Fruit fly (Drosophila melanogaster): ENCODE data around the gene timeout.
A peak's percentile ranks its signal among the peaks of the same experiment; 100 is the strongest.

Gene timeout

dm6 chr3R:13051942-13052693 is 36.3 kb upstream of the timeout start, which contains the start of gene pic:
TSS of gene pic (plus strand) at chr3R:13052245.
- no peak for TF ChIP-seq pan (optimal IDR thresholded peaks at IDR 0.05)
- no peak for TF ChIP-seq Dfd (GFP tag; optimal IDR thresholded peaks at IDR 0.05)
- TF ChIP-seq Hr83 (GFP tag; optimal IDR thresholded peaks at IDR 0.05; ENCODE audit: poor library complexity, severe bottlenecking) = peak; percentile 74
- no peak for TF ChIP-seq lola (GFP tag; optimal IDR thresholded peaks at IDR 0.05)

DNA sequence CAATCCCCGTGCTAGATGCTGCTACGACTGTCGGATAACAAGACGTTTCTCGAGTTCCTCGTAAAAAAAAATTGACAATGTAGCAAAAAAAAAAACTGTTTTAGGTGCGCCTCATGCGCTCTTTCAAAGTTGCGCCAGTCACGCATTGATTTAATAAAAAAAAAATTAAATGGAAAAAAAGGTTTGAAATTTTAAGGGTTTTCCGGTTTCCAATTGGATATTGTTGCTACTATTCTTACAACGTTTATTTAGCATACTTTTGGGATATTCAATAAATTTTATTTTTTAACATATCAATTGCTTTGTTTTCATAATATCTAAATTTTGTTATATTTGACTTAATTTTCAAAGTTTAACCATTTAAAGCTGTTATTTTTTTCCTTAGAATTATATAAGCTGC is 31.9 kb upstream of the timeout start:
- TF ChIP-seq Dfd (GFP tag; optimal IDR thresholded peaks at IDR 0.05) (no peak), dmrt93B (GFP tag; optimal IDR thresholded peaks at IDR 0.05) (no peak), rgr (GFP tag; optimal IDR thresholded peaks at IDR 0.05) (no peak), Hr78 (GFP tag; optimal IDR thresholded peaks at IDR 0.05) (no peak), N (GFP tag; optimal IDR thresholded peaks at IDR 0.05) (no peak), Abd-B (GFP tag; optimal IDR thresholded peaks at IDR 0.05) (no peak), usp (GFP tag; optimal IDR thresholded peaks at IDR 0.05) (no peak), Hnf4 (GFP tag; optimal IDR thresholded peaks at IDR 0.05) (no peak), h (GFP tag; optimal IDR thresholded peaks at IDR 0.05) (no peak), OdsH (GFP tag; optimal IDR thresholded peaks at IDR 0.05) (no peak), Hr83 (GFP tag; optimal IDR thresholded peaks at IDR 0.05; ENCODE audit: poor library complexity, severe bottlenecking) (no peak), CG32264 (GFP tag; optimal IDR thresholded peaks at IDR 0.05) (no peak), dsf (GFP tag; optimal IDR thresholded peaks at IDR 0.05; ENCODE audit: borderline replicate concordance) (no peak), sv (GFP tag; optimal IDR thresholded peaks at IDR 0.05) (no peak), Myc (optimal IDR thresholded peaks at IDR 0.05) (no peak)

DNA sequence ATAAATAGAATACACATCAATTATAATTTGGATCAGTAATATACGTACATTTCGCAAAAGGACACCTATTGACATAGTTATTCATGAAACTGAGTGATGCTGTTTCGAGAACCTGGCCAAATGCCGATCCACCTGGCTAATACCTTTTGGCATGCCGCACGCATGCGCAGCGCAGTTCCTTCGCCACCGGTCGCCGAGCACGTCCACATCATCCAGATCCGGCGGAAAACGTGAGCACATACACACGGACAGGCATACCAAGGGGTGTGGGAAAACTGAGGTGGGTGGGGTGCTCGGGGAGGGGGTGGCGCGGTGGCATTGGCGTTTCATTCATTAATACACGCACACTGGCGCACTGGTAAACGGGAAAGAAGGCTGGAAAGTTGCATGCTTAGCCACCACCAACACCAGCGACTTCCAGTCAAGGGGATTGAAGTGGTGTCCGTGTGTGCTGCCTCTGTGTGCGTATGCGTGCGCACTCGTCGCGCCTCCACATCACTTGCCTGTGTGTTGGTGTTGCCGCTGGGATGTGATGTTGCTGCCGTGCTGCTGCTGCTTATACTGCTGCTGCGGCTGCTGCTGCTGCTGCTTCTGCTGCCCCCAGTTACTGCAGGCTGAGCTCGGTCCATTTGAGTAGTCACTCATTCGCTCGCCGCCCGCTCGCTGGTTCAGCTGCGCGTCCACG is 31.2 kb upstream of the timeout start, which contains the start of gene sim:
Gene sim (plus strand): TSS at position 635 of the 685 bp plus-strand sequence.
- TF ChIP-seq Myc (optimal IDR thresholded peaks at IDR 0.05) = no peak
- TF ChIP-seq pan (optimal IDR thresholded peaks at IDR 0.05) = no peak
- TF ChIP-seq OdsH (GFP tag; optimal IDR thresholded peaks at IDR 0.05) = no peak
- TF ChIP-seq sage (GFP tag; optimal IDR thresholded peaks at IDR 0.05) = no peak
- TF ChIP-seq sv (GFP tag; optimal IDR thresholded peaks at IDR 0.05) = no peak
- no peak for TF ChIP-seq Mio (GFP tag; optimal IDR thresholded peaks at IDR 0.05)

- no peak for TF ChIP-seq dl (GFP tag; optimal IDR thresholded peaks at IDR 0.05; ENCODE audit: insufficient read depth in 1 of 2, partially characterized antibody in 2 of 2)
- no peak for TF ChIP-seq h (GFP tag; optimal IDR thresholded peaks at IDR 0.05)
- TF ChIP-seq GATAd (GFP tag; optimal IDR thresholded peaks at IDR 0.05) = no peak
- TF ChIP-seq lola (GFP tag; optimal IDR thresholded peaks at IDR 0.05) = no peak
- no peak for TF ChIP-seq foxo (GFP tag; optimal IDR thresholded peaks at IDR 0.05)
- TF ChIP-seq pan (optimal IDR thresholded peaks at IDR 0.05) = no peak
- no peak for TF ChIP-seq fru (GFP tag; optimal IDR thresholded peaks at IDR 0.05)
- peak; percentile 53 for TF ChIP-seq Hr83 (GFP tag; optimal IDR thresholded peaks at IDR 0.05; ENCODE audit: poor library complexity, severe bottlenecking)
- TF ChIP-seq Vsx2 (GFP tag; optimal IDR thresholded peaks at IDR 0.05; ENCODE audit: partially characterized antibody) = peak; percentile 67
- peak; percentile 97 for TF ChIP-seq N (GFP tag; optimal IDR thresholded peaks at IDR 0.05)
- no peak for TF ChIP-seq Sp1 (GFP tag; optimal IDR thresholded peaks at IDR 0.05)
- peak; percentile 47 for TF ChIP-seq Jra (GFP tag; optimal IDR thresholded peaks at IDR 0.05)
- no peak for TF ChIP-seq ey (GFP tag; optimal IDR thresholded peaks at IDR 0.05)
- TF ChIP-seq usp (GFP tag; optimal IDR thresholded peaks at IDR 0.05) = no peak
- peak; percentile 14 for TF ChIP-seq woc (GFP tag; optimal IDR thresholded peaks at IDR 0.05)
- TF ChIP-seq Hnf4 (GFP tag; optimal IDR thresholded peaks at IDR 0.05) = no peak
- TF ChIP-seq CrebA (GFP tag; optimal IDR thresholded peaks at IDR 0.05; ENCODE audit: borderline replicate concordance) = no peak
- TF ChIP-seq Dif (GFP tag; optimal IDR thresholded peaks at IDR 0.05; ENCODE audit: partially characterized antibody) = peak; percentile 23
- no peak for TF ChIP-seq OdsH (GFP tag; optimal IDR thresholded peaks at IDR 0.05)
- TF ChIP-seq Abd-B (GFP tag; optimal IDR thresholded peaks at IDR 0.05) = peak; percentile 69
- TF ChIP-seq Dfd (GFP tag; optimal IDR thresholded peaks at IDR 0.05) = peak; percentile 6
- no peak for TF ChIP-seq sage (GFP tag; optimal IDR thresholded peaks at IDR 0.05)
These were observed 24.5 kb upstream of the timeout start for dm6 chr3R:13063746-13064592.

Data from whole organism, wandering third instar larva.